Worm (Caenorhabditis elegans) whole organism, L1 larva: Measurements from ENCODE around the gene T03G11.9.

Experiments used
- ceh-8 ChIP-seq: fragments of 200-800 bp; sonication (Bioruptor generic); optimal IDR thresholded peaks from 2 replicates; lab custom pipeline; 2018; ENCODE audit warnings: mild to moderate bottlenecking, missing genetic modification characterization, moderate library complexity, missing compliant biosample characterization
- ceh-82 ChIP-seq, 3 experiments: fragments of 150-350 bp in 1 of 3; sonication (generic microtip) in 2 of 3; optimal IDR thresholded peaks; 2 replicates each; lab custom pipeline; 2014 to 2017; ENCODE audit warnings: missing biosample characterization in 3 of 3, missing genetic modification characterization in 3 of 3
- efl-3 ChIP-seq: fragments of 200-800 bp; sonication (Bioruptor generic); optimal IDR thresholded peaks from 2 replicates; lab custom pipeline; 2018; ENCODE audit warnings: mild to moderate bottlenecking, missing genetic modification characterization, missing compliant biosample characterization
- egl-27 ChIP-seq, 2 experiments: fragments of 150-350 bp in 1 of 2; sonication (generic microtip); optimal IDR thresholded peaks; 3 replicates each; lab custom pipeline; 2017 to 2018; ENCODE audit warnings: missing biosample characterization in 2 of 2, missing genetic modification characterization in 2 of 2, missing genetic modification reagents in 2 of 2
- lin-13 ChIP-seq: fragments of 150-350 bp; optimal IDR thresholded peaks from 2 replicates; lab custom pipeline; 2014; ENCODE audit warnings: missing biosample characterization, missing genetic modification reagents, missing genetic modification characterization
- nhr-11 ChIP-seq: fragments of 150-350 bp; optimal IDR thresholded peaks from 2 replicates; lab custom pipeline; 2014; ENCODE audit warnings: missing biosample characterization, missing genetic modification characterization
- nhr-237 ChIP-seq: fragments of 150-350 bp; optimal IDR thresholded peaks from 2 replicates; lab custom pipeline; 2014; ENCODE audit warnings: missing biosample characterization, missing genetic modification characterization
- nhr-28 ChIP-seq: fragments of 150-350 bp; optimal IDR thresholded peaks from 2 replicates; lab custom pipeline; 2014; ENCODE audit warnings: missing biosample characterization, missing genetic modification characterization
- unc-130 ChIP-seq: fragments of 150-350 bp; optimal IDR thresholded peaks from 2 replicates; lab custom pipeline; 2017; ENCODE audit warnings: missing biosample characterization, missing genetic modification characterization, inconsistent platforms

- TF ChIP-seq efl-3 (GFP tag; lab: Kevin White, UChicago) (no peak), ceh-8 (GFP tag; lab: Kevin White, UChicago) (no peak), egl-27 (tag; optimal IDR thresholded peaks at IDR 0.05; lab: Kevin White, UChicago) (no peak), unc-130 (tag; lab: Kevin White, UChicago) (no peak), lin-13 (GFP tag; lab: Kevin White, UChicago) (no peak), ceh-82 (tag; optimal IDR thresholded peaks at IDR 0.05; lab: Kevin White, UChicago) (no peak), nhr-28 (tag; lab: Kevin White, UChicago) (no peak), nhr-11 (no peak), nhr-237 (tag; lab: Kevin White, UChicago) (no peak)
Observed at ce11 chrX:5197440-5197839, 13.4 kb downstream of the T03G11.9 start.
